Worm (Caenorhabditis elegans) whole organism, L3 larva: Measurements from ENCODE around the gene M04G7.2.

Experiments used
- aly-2 ChIP-seq: fragments of 150-350 bp; optimal IDR thresholded peaks from 2 replicates; lab custom pipeline; 2014; ENCODE audit warnings: missing biosample characterization, missing genetic modification characterization
- elt-2 ChIP-seq: sonication (generic microtip); optimal IDR thresholded peaks from 2 replicates; lab custom pipeline; 2016; ENCODE audit warnings: missing genetic modification reagents, mild to moderate bottlenecking, missing genetic modification characterization, missing compliant biosample characterization
- fos-1 ChIP-seq: fragments of 150-350 bp; optimal IDR thresholded peaks from 2 replicates; lab custom pipeline; 2014; ENCODE audit warnings: missing biosample characterization, missing genetic modification characterization
- nhr-12 ChIP-seq: fragments of 150-350 bp; optimal IDR thresholded peaks from 2 replicates; lab custom pipeline; 2014; ENCODE audit warnings: missing biosample characterization, missing genetic modification characterization

DNA sequence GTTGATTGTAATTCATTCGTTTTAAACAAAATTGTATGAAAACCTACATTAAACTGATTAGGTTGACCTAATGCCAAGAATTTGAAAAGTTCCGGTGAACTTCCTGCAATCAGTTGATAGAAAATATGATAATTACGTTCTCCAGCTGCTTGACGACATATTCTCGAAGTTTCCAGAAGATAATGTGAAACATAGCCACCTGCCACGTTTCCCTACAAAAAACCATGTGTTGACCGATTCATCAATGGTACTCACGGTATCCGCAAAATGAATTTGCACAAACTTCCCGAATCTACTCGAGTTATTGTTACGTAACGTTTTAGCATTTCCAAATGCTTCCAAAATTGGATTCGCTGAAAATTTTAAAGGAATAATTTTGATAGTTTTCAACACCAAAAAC, 22.4 kb downstream of the M04G7.2 start:
- TF ChIP-seq aly-2 (tag; lab: Kevin White, UChicago) (no peak), fos-1 (tag; lab: Kevin White, UChicago) (no peak), nhr-12 (no peak), elt-2 (tag; lab: Kevin White, UChicago) (no peak)
